Worm (Caenorhabditis elegans) whole organism, dauer: Measurements from ENCODE around the gene ilys-6.

Source experiments
- unc-62 ChIP-seq: sonication (generic microtip); optimal IDR thresholded peaks from 2 replicates; lab custom pipeline; 2017; ENCODE audit warnings: missing biosample characterization, missing genetic modification reagents, missing genetic modification characterization

The ilys-6 gene

DNA sequence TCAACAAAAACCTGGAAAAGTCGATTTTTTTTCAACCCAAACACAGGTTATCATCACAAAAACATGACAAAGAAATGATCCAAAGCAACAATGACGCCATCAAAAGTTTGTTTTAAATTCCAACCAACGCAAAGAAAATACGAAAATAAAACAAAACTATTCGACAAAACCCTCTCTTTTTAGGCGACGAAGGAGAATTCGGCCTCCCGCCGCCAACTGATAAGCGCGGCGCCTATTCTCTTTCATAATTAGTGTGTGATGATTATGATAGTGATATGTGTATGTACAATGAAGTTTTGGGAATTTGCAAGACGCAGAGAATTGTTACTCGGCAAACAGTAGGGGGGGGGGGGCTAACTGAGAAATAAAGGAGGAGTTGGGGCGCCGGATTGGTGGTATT lies 34.2 kb downstream of the ilys-6 start:
- TF ChIP-seq unc-62 = no peak

DNA sequence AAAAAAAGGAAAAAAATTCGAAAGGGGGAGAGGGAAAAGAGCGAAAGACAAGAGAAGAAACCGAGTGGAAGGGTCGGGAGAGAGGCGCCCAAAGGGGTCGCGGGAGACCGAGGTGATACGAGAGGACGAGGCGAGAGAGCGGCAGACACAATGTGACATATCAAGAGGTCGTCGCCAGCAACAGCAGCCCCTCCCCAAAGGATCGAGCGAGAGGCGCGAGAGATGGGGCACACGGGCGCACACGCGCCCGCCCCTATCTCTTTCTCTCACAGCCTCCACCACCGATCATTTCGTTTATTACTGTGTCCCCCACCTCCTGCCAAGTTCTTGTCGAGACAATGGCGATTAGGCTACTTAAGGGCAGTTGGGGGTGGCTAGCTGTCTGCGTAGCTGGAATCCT lies 35.3 kb downstream of the ilys-6 start:
- no peak for TF ChIP-seq unc-62

DNA sequence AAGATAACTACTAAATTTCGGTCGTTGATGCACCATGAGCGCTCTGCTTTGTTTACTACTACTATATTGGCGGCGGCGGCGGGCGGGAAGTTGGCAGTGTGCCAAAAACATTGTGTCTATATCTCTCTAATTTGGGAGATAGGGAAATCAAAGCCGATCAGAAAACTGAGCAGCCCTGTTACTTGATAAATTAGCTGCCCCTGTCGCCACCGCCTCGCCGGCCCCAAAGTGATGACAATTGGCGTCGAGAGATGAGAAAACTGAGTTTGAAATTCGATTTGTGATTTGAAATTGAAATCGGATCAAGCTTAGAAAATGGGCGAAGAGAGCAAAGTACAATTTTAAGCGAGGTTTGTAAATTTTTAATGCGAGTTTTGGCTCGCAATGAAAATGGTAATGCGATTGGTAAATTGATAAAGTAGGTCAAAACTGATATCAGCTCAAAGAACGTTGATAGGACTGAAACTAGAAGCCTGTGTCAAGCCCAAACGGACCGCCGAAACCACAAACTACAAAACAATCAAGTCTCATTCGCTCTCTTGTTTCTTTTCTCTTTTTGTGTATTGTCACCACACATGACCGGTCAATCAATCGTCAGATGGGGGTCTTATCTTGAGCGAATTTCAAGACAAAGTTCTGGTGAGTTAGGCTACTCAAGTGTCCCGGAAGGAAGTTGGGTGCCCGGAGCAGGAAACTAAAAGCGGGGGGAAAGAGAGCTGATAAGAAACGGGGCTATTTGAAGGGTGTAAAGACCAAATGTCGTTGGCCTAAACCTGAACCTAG lies 36.2 kb downstream of the ilys-6 start:
- no peak for TF ChIP-seq unc-62

DNA sequence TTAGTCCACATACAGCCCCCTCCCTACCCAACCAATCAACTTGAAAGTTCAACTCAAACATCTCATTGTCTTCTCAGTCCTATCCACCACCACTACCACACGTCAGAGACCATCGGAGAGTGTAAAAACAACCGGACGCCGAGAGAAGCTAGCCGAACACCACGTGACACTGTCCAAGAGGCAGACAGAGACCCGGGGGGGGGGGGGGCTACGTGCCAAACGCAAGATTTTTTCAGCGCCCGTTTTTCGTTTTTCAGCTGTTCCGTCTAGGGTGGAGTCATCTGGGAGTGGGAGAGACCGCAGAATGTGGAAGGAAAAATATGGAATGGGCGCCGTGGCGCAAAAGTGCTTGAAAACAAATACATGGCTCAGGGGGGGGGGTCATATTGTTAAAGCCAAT lies 37.5 kb downstream of the ilys-6 start:
- TF ChIP-seq unc-62 = no peak

DNA sequence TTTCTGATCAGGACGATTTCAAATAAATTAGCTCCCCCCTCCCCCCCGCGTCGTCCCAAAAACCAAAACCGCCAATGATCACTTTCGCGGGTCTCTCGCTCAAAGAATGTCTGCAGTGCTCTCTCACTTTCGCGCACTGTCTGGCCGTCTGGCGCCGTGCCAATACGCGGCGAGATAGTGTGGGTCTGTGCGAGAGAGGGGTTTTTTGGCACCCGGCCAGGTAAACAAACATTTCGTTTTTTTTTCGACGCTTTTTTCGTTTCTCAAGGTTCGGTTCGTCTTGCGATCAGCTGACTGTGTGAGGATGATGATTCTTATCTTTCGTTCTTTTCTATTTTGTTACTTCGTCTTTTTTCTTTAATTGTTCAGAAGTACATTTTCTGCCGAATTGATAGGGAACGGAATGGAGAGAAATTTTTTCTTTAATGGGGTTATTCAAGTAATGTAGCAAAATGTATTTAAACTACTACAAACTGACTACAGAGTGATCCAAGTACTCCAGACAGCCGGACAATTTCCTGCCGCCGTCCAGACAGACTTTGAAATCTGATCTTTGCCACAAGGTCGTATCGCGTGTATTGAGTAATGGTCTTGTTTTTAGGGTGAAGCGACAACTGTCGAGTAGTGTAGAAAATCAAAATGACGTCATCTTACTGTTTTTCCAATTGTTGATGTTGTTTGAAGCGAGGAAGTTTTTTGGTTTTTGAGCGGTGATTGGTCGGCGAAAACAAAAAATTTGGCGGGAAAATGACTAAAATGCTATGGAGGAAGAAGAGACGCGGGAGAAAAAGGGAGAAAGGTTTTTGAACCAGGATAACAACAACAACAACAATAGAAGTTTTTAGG lies 39.1 kb downstream of the ilys-6 start:
- no peak for TF ChIP-seq unc-62

DNA sequence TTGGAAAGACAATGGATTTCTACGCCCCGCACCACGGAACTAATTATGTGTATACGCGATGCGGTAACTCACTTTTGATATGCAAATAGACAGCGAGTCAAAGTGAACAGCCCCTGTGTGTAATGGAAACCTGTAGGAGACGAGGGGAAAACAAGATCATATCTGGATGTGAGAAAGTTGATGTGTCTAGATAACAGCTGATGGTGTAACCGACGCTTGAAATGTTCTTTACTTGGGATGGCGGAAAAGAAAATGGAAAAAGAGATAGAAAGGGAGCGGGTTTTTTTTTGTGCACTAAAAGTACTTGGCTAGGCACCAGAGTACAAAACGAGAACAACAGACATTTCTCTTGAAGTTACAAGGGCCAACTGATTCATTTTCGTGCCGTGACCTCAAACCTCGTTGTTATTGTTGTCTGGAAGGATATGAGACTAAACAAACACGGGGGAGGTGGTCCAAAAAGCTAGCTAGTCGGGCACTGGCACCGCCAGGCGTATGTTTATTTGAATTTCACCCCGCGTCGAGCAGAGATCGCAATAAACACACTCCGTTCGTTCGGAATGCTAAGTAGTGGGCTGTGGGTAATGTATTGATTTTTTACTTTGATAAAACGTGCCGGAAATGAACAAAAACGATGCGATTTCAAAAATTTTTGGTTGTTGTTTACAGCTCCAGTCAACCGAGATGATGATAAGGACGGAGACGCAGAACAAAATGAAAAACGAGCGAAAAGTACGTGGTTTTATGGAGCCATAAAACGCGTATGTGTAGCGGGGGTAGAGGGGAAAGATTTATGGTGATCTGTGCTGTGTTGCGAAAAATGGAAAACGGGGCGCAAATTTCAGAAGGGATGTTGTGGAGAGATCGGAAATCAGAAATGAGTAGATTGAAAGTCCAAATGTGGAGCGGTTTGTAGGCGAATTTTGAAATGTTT lies 41.4 kb downstream of the ilys-6 start:
- TF ChIP-seq unc-62 = no peak

DNA sequence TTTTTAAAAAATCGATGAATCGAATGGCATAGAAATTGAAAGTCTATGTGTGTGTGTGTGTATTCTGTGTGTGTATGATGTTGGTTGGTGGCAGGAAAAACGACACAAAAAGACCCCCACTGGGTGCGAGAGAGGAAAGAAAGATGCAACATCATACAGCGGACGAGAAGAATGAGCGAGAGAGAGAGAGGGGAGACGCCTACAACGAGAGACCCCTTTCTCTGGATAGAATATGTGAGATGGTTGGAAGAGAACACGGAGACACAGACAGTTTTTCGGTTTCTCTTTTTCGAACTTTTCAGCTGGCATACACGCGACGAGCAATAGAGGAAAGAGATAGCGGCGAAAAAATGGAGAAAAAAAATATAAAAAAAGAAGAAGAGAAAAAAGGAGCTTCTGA lies 43.6 kb downstream of the ilys-6 start:
- no peak for TF ChIP-seq unc-62

DNA sequence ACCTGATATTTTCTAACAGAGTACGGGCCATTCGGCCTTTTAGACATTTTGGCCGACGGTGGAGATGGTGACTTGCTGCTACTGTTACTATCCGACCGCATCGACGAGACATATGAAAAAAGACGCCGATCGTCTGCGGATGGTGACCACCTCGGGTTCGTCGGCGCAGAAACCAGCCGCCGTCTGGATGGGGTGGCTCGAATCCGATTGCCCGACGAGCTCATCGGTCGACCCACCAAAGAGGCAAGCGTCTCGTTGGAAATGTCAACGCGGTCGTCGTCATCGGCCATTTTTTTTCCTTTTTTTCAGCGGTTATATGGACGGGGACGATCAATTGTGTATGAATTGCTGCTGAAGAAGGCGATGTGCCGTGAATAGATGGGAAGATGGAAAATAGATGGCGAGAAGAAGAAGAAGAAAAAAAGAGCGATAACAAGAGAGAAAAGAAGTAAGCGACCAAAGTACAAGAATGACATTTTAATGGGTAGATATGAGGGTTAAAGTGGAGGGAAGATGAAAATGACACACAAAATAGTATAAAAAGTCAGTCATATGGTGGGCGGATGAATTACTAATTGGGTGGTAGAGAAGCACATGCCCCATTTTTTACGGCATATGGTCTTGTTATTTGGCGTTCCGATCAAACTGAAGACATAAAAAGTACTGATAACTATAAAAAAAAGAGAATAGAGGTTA lies 44.6 kb downstream of the ilys-6 start:
- TF ChIP-seq unc-62 = no peak

DNA sequence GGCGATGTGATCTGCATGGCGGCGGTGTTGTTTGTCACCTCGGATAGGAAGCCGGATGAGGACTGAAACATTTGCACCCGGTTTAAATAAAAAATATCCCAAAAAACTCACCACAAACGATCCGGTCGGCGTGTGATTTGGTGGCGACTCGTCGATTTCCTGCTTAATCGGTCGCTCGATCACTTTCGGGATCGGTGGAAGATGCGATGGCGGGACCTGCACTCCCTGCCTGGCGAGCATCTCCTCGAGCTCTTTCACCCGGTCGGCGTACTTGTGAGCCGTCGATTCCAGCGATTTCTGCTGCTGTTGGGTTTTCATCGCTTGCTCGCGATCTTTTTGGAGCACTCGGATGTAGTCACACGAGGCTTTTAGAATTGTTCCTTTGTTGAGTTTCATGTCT lies 46.8 kb downstream of the ilys-6 start:
- TF ChIP-seq unc-62 = no peak

DNA sequence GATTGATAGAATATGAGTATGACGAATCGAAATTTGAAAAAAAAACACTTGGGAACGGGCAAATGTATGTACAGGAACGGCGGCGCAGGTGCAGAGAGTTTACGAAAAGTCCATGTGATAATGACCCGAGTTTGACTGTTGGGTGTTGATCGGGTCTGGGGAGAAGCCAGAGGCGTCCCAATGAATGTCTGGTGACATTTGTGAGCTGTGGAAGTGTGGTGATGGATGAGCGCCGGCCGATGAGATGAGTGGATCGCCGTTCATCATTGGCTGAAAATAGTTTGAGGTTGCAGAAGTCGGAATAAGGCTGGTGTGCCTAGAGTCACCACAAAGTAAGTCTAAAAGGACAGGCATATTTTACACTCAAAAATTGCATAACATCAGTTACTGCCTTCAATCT lies 47.8 kb downstream of the ilys-6 start:
- TF ChIP-seq unc-62 = no peak

DNA sequence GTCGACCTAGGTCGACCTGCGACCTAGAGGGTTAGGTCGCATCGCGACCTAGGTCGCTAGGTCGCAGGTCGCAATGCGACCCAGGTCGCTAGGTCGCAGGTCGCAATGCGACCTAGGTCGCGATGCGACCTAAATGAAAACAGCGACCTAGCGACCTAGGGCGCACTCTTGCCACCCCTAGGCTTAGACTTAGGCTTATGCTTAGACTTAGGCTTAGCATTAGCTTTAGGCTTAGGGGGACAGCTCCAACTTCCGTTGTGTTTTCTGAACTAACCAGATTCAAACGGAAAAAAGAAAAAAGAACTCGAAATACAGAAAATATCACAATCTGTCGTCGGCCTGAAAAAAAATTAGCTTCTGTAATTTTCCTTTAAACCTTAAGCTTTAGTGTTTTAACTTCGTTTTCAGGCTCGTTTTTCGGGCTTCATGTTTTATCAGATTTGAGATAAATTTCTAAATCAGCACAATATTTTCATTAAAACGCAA lies 49.1 kb downstream of the ilys-6 start:
- no peak for TF ChIP-seq unc-62

DNA sequence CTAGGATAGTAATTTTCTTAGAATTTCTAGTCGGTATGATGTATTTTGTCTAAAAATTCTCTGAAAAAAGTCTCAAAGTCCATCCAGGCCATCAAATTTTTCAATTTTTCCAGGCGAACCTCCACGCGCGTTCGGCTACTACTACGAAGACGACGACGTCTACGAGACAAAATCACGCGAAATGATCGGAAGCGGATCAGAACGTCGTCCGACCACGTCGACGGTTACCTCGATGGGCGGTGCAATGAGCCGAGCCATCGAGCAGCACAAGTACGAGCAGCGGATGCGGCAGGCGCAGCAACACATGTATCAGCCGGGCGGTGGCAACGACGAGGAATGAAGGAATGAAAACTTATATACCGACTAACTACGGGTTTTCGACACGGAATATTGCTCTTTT lies 49.9 kb downstream of the ilys-6 start:
- TF ChIP-seq unc-62 = no peak
